Worm (Caenorhabditis elegans): ENCODE data around the gene pah-1.

The pah-1 gene

DNA sequence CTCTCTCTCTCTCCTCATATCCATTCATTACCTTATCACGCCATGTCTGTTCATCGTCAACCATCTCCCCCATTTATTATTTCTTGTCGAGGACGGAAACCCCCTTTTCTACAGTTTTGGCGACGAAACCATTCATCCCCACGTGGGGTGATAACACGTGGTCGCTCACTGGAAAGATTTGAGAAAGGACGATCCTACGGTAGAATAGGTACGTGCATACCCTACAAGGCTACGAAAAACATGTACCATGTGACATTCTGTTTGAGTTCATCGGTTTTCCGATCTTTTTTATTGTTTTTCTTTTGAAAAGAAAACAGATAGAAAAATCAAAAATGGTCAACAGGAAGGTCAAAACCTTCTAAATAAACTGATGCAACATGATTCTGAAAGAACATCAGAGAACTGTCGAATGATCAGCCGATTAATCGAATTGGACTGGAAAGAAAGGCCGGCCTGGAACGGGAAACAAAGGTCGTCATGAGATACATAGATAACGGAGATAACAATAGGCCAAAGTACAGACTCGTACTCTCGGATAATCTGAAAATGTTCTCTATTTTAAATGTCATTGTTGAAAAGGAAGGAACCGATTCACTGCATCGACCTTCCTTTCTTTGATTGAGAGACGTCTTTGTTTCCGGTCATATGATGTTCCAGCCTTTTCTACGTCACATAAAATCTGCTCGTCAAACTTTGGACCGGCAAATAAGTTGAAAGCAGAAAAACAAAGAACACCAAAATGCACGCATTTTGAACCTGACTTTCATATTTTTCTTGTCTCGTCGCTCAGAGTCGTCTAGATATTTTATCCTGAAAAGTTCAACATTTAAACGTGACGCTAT, 24.6 kb downstream of the pah-1 start:
- TF ChIP-seq saeg-2 (GFP tag; IDR thresholded peaks at IDR 0.05) (no peak), aha-1 (tag) (peak; percentile 99), dmd-9 (GFP tag; IDR thresholded peaks at IDR 0.05) (no peak), ztf-7 (tag; optimal IDR thresholded peaks at IDR 0.05) (no peak), dpl-1 (GFP tag; optimal IDR thresholded peaks at IDR 0.05) (peak; percentile 20), mep-1 (tag; optimal IDR thresholded peaks at IDR 0.05) (peak; percentile 34), unc-130 (GFP tag; optimal IDR thresholded peaks at IDR 0.05) (no peak), lin-13 (GFP tag; optimal IDR thresholded peaks at IDR 0.05) (peak; percentile 15), F44E2.7 (GFP tag; IDR thresholded peaks at IDR 0.05) (no peak), zip-2 (tag; optimal IDR thresholded peaks at IDR 0.05) (no peak), hmg-1.1 (GFP tag; IDR thresholded peaks at IDR 0.05) (0 out of 2 replicates have a peak, but pooled peaks have one; percentile 8), lin-29 (GFP tag; IDR thresholded peaks at IDR 0.05) (no peak), snpc-4 (tag; optimal IDR thresholded peaks at IDR 0.05) (no peak), hlh-30 (tag; optimal IDR thresholded peaks at IDR 0.05; ENCODE audit: insufficient read depth) (peak; percentile 85), lin-1 (GFP tag; IDR thresholded peaks at IDR 0.05) (peak; percentile 74), dmd-8 (GFP tag; IDR thresholded peaks at IDR 0.05) (no peak), daf-8 (GFP tag; IDR thresholded peaks at IDR 0.05) (no peak), nhr-111 (GFP tag; optimal IDR thresholded peaks at IDR 0.05) (no peak), mes-2 (tag; optimal IDR thresholded peaks at IDR 0.05; ENCODE audit: poor library complexity, severe bottlenecking) (peak; percentile 15), tra-1 (GFP tag; IDR thresholded peaks at IDR 0.05) (peak; percentile 77), pqm-1 (tag; optimal IDR thresholded peaks at IDR 0.05) (no peak), lsy-2 (tag; optimal IDR thresholded peaks at IDR 0.05) (peak in 1 of 2 experiments; percentile 58), nhr-42 (GFP tag; IDR thresholded peaks at IDR 0.05) (no peak), ama-1 (optimal IDR thresholded peaks at IDR 0.05) (no peak), F26F4.8 (GFP tag; conservative IDR thresholded peaks at IDR 0.05) (no peak), set-16 (GFP tag; IDR thresholded peaks at IDR 0.05) (no peak), unc-39 (tag; optimal IDR thresholded peaks at IDR 0.05) (no peak), ceh-44 (GFP tag; IDR thresholded peaks at IDR 0.05) (no peak), jun-1 (tag; optimal IDR thresholded peaks at IDR 0.05) (no peak), nhr-41 (GFP tag; IDR thresholded peaks at IDR 0.05) (no peak), mdt-29 (GFP tag; IDR thresholded peaks at IDR 0.05) (peak; percentile 62; the same call in 1 of the 2 replicates), nhr-28 (tag; optimal IDR thresholded peaks at IDR 0.05) (peak; percentile 94), nhr-76 (tag; optimal IDR thresholded peaks at IDR 0.05) (no peak), F37D6.2 (tag; optimal IDR thresholded peaks at IDR 0.05) (no peak), ztf-11 (tag; optimal IDR thresholded peaks at IDR 0.05) (no peak), ceh-82 (tag; optimal IDR thresholded peaks at IDR 0.05) (no peak), ces-1 (GFP tag; optimal IDR thresholded peaks at IDR 0.05) (no peak), mxl-3 (GFP tag; optimal IDR thresholded peaks at IDR 0.05) (peak; percentile 94), madf-5 (GFP tag; IDR thresholded peaks at IDR 0.05) (no peak), mxl-2 (GFP tag; conservative IDR thresholded peaks at IDR 0.05) (no peak), snpc-1.2 (GFP tag; IDR thresholded peaks at IDR 0.05) (no peak), nhr-11 (tag; optimal IDR thresholded peaks at IDR 0.05) (peak; percentile 97), daf-12 (tag; optimal IDR thresholded peaks at IDR 0.05) (no peak), fos-1 (tag; optimal IDR thresholded peaks at IDR 0.05) (no peak), gei-8 (GFP tag; optimal IDR thresholded peaks at IDR 0.05) (peak; percentile 79), daf-16 (GFP tag; optimal IDR thresholded peaks at IDR 0.05) (no peak), daf-16 (tag; optimal IDR thresholded peaks at IDR 0.05) (peak; percentile 76), T20F7.1 (GFP tag; optimal IDR thresholded peaks at IDR 0.05) (no peak), nhr-10 (tag; optimal IDR thresholded peaks at IDR 0.05) (no peak), nhr-102 (tag; optimal IDR thresholded peaks at IDR 0.05) (peak; percentile 58), ceh-28 (tag; optimal IDR thresholded peaks at IDR 0.05) (no peak), mdl-1 (tag; optimal IDR thresholded peaks at IDR 0.05) (peak; percentile 91 to 92)
